Fruit fly (Drosophila melanogaster) whole organism, prepupa: Measurements from ENCODE around the gene CG42369.

Experiments
- CG6792 ChIP-seq: fragments of 200-800 bp; sonication (Bioruptor generic); optimal IDR thresholded peaks from 3 replicates; lab custom pipeline; 2016; ENCODE audit warnings: missing biosample characterization, missing genetic modification characterization
- Met ChIP-seq: fragments of 200-800 bp; sonication (Bioruptor generic); optimal IDR thresholded peaks from 3 replicates; lab custom pipeline; 2016; ENCODE audit warnings: missing biosample characterization, missing genetic modification characterization
- acj6 ChIP-seq: fragments of 200-800 bp; sonication (Bioruptor generic); optimal IDR thresholded peaks from 3 replicates; lab custom pipeline; 2016; ENCODE audit warnings: missing biosample characterization, missing genetic modification characterization
- dac ChIP-seq: fragments of 200-800 bp; sonication (Bioruptor generic); optimal IDR thresholded peaks from 2 replicates; lab custom pipeline; 2017; ENCODE audit warnings: missing biosample characterization, mild to moderate bottlenecking, missing genetic modification characterization
- fkh ChIP-seq: fragments of 200-800 bp; sonication (Bioruptor generic); optimal IDR thresholded peaks from 3 replicates; lab custom pipeline; 2017; ENCODE audit warnings: missing biosample characterization, mild to moderate bottlenecking, missing genetic modification characterization, moderate library complexity
- ss ChIP-seq, 2 experiments: fragments of 200-800 bp; sonication (Bioruptor generic); optimal IDR thresholded peaks; 2 replicates in 1 of 2; 3 replicates in 1 of 2; lab custom pipeline; 2017 to 2018; ENCODE audit warnings: mild to moderate bottlenecking in 2 of 2, missing biosample characterization in 2 of 2, missing genetic modification characterization in 2 of 2, moderate library complexity in 1 of 2

- TF ChIP-seq CG6792 (GFP tag; lab: Kevin White, UChicago) (no peak), dac (GFP tag; lab: Kevin White, UChicago) (no peak), fkh (no peak), acj6 (no peak), ss (GFP tag; optimal IDR thresholded peaks at IDR 0.05; lab: Kevin White, UChicago) (no peak), Met (no peak)
These were observed 42.4 kb downstream of the CG42369 start, which contains the start of gene ppk14 for dm6 chr2L:6354656-6355055.
